Worm (Caenorhabditis elegans): ENCODE data around the gene C35D10.17.
A peak's percentile ranks its signal among the peaks of the same experiment; 100 is the strongest.

Gene C35D10.17

DNA sequence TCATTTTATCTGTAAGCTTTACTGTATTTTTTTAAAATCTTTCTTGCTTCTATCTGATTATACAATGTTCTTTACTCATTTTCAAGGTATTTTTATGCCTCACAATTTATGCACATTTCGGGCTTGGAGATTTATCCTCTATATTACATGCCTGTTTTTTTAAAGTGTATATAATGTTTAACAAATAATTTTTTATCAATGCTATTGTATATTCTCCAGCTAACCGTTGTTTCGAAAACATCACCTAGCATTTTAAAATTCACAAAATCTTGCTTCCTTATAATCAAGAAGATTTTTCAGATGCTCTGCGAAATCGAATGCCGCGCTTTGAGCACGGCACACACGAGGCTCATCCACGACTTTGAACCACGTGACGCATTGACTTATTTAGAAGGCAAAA is 14.8 kb upstream of the C35D10.17 start, which contains the start of gene ced-4:
Gene ced-4, plus strand, starts transcription at position 301 of the 400 bp plus-strand sequence.
- no peak for TF ChIP-seq nhr-48 (tag; optimal IDR thresholded peaks at IDR 0.05)
- TF ChIP-seq aha-1 (tag), result peak; percentile 75

DNA sequence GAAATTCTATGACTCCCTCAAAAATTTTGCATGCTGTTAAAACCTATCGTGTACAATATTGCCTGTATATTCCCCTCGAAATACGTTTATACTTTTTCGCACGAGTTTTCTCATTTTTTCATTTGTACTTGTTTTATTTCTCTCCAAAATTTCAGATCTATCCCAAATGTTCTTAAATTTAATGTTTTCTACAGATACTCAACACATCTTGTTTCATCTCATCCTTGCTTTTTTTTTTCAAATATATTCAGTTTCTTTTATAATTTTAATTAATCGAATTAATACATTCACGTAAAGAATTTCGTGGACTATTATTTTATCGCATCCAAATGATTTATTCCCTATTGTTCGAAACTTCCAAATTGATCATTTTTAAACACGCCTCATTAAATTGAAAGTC is 11.9 kb upstream of the C35D10.17 start, which contains the start of gene C35D10.8:
Gene C35D10.8, plus strand, starts transcription at position 301 of the 400 bp plus-strand sequence.
- TF ChIP-seq lin-29 (GFP tag; IDR thresholded peaks at IDR 0.05) (no peak), Y75B8A.6 (GFP tag; IDR thresholded peaks at IDR 0.05) (no peak), ZK337.2 (GFP tag; IDR thresholded peaks at IDR 0.05) (no peak)

DNA sequence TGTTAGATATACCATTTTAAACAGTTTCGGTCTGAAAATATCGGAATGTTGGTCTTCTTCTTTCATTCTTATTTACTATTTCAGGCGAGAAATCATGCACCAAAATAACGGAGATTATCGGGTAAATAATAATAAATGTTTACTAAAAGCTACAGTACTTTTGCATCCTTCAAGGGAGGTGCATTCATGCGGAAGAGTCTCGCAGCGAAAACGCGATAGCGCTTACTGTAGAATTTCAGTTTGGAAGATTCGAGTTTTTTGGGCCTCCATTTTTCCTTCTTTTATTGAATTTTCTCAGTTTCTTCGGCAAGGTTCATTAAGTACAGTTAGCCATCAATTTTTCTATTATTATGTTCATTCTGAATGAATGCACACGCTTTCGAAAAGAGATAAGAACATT is 10.8 kb upstream of the C35D10.17 start, which contains the start of gene C35D10.7:
Gene C35D10.7, plus strand, starts transcription at position 85 of the 400 bp plus-strand sequence.
- TF ChIP-seq hlh-30 (tag; optimal IDR thresholded peaks at IDR 0.05; ENCODE audit: insufficient read depth) (no peak), zfp-3 (GFP tag; conservative IDR thresholded peaks at IDR 0.05) (no peak), lin-38 (GFP tag; IDR thresholded peaks at IDR 0.05) (peak; percentile 35; the same call in 1 of the 2 replicates)

DNA sequence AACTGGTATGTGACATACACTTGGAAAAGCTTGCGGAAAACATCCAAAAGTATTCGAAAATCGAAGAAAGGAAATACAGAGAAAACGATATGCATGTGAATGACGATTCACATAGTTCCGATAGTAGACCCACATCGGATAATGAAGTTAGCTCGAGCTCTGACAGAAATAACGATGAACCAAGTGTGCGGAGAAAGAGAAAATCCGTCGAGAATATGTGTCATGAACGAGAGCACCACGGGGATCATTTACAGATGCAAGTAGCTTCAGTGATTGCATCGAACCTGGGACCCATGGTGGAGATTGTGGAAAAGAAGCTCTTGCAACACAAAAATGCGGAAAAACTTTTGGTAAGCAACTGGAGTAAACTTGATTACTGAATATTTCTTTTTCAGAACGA is 9.9 kb upstream of the C35D10.17 start:
- peak in 1 of 2 experiments; percentile 98 for TF ChIP-seq unc-62 (GFP tag; optimal IDR thresholded peaks at IDR 0.05 in 1 of 2)
- TF ChIP-seq unc-62 (tag; optimal IDR thresholded peaks at IDR 0.05), result no peak
- TF ChIP-seq aha-1 (tag), result no peak
- no peak for TF ChIP-seq egl-27 (tag; optimal IDR thresholded peaks at IDR 0.05)

DNA sequence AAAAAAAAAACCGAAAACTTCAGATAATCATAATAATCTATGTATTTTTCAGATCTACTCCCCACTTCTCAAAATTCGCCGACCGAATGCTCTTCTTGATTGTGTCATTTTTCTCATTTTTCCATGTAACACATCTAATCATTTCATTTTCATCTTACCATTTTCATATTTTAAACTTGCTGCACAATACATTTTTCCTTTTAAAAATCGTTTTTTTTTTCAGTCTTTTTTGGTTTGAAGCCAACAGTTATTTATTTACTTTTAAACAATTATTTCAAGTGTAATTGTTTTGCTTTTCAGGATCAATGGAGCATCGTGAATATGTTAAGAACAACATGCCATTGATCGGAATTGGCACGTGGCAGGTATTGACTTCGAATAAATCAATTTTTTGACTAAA is 7.8 kb upstream of the C35D10.17 start, which contains the start of gene C35D10.6:
Gene C35D10.6, plus strand, starts transcription at position 301 of the 400 bp plus-strand sequence.
- no peak for TF ChIP-seq ZK337.2 (GFP tag; IDR thresholded peaks at IDR 0.05)
- no peak for TF ChIP-seq egl-43 (GFP tag; IDR thresholded peaks at IDR 0.05)
- TF ChIP-seq cey-2 (tag; optimal IDR thresholded peaks at IDR 0.05; ENCODE audit: borderline replicate concordance, insufficient read depth), result no peak
- no peak for TF ChIP-seq mxl-3 (GFP tag; optimal IDR thresholded peaks at IDR 0.05)
- TF ChIP-seq nhr-10 (tag; optimal IDR thresholded peaks at IDR 0.05), result no peak
- TF ChIP-seq lin-39 (tag; optimal IDR thresholded peaks at IDR 0.05), result no peak
- no peak for TF ChIP-seq nhr-41 (GFP tag; IDR thresholded peaks at IDR 0.05)
- no peak for TF ChIP-seq ceh-62 (tag; optimal IDR thresholded peaks at IDR 0.05)
- no peak for TF ChIP-seq ceh-82 (tag; optimal IDR thresholded peaks at IDR 0.05)
- no peak for TF ChIP-seq T20F7.1 (GFP tag; optimal IDR thresholded peaks at IDR 0.05)
- TF ChIP-seq Y75B8A.6 (GFP tag; IDR thresholded peaks at IDR 0.05), result no peak
- TF ChIP-seq zag-1 (tag; optimal IDR thresholded peaks at IDR 0.05), result no peak
- no peak for TF ChIP-seq aly-2 (tag; optimal IDR thresholded peaks at IDR 0.05)
- no peak for TF ChIP-seq nhr-6 (tag; optimal IDR thresholded peaks at IDR 0.05)

DNA sequence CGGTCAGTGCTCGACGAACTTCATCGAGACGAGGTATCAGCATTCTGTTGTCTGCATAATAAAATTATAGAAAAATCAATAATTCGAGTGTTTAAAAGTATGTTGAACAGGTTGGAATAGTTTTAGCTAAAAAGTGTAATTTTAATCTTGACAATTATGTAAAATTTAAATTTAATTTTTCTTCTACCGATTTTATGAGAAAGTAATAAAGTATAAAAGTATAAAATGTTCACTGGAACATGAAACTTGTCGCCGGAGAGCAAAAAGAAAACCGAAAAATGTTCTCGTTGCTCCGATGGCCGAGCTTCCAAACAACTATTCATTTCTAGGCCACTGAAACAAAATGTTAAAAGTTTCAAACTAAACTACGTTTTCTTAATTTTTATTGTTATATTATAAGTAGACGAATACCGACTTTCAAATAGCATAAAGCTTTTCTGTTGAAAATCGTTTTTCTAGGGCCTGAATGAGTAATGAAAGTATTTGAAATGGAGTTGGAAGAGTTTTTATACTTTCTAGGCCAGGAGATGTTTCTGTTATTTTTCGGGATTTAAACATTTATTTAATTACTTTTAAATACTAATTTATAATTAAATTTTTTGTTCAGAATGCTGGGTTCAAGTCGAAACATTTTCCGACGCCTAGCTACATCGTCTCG is 5.0 kb upstream of the C35D10.17 start, which contains the start of the genes C35D10.10 and C35D10.5:
Gene C35D10.10, minus strand, starts transcription at position 51 of the 658 bp plus-strand sequence.
Gene C35D10.5, plus strand, starts transcription at position 608 of the 658 bp plus-strand sequence.
- no peak for TF ChIP-seq dmd-8 (GFP tag; IDR thresholded peaks at IDR 0.05)
- no peak for TF ChIP-seq fos-1 (tag; optimal IDR thresholded peaks at IDR 0.05)
- TF ChIP-seq aly-2 (tag; optimal IDR thresholded peaks at IDR 0.05), result no peak
- peak; percentile 55 for TF ChIP-seq mes-2 (tag; optimal IDR thresholded peaks at IDR 0.05; ENCODE audit: poor library complexity, severe bottlenecking)
- no peak for TF ChIP-seq daf-12 (tag; optimal IDR thresholded peaks at IDR 0.05)
- TF ChIP-seq nhr-6 (tag; optimal IDR thresholded peaks at IDR 0.05), result no peak
- TF ChIP-seq hif-1 (tag; optimal IDR thresholded peaks at IDR 0.05), result peak in 1 of 2 experiments; percentile 50
- peak; percentile 50 for TF ChIP-seq unc-130 (GFP tag; optimal IDR thresholded peaks at IDR 0.05)
- TF ChIP-seq lin-38 (GFP tag; IDR thresholded peaks at IDR 0.05), result no peak

Data from whole organism, L4 larva.